Worm (Caenorhabditis elegans) whole organism, L2 larva: ENCODE measurements around the gene F39F10.3.

Source experiments
- C34F6.9 ChIP-seq: fragments of 150-350 bp; optimal IDR thresholded peaks from 2 replicates; lab custom pipeline; 2014; ENCODE audit warnings: missing biosample characterization, missing genetic modification characterization
- F13H6.1 ChIP-seq: sonication (generic microtip); optimal IDR thresholded peaks from 2 replicates; lab custom pipeline; 2016; ENCODE audit warnings: missing genetic modification characterization, missing compliant biosample characterization
- R02D3.7 ChIP-seq: fragments of 150-350 bp; optimal IDR thresholded peaks from 2 replicates; lab custom pipeline; 2014; ENCODE audit warnings: missing biosample characterization, missing genetic modification characterization
- ZK546.5 ChIP-seq: sonication (generic microtip); optimal IDR thresholded peaks from 2 replicates; lab custom pipeline; 2017; ENCODE audit warnings: missing biosample characterization, missing genetic modification characterization
- alr-1 ChIP-seq: fragments of 150-350 bp; optimal IDR thresholded peaks from 2 replicates; lab custom pipeline; 2014; ENCODE audit warnings: missing biosample characterization, missing genetic modification characterization
- aly-2 ChIP-seq: fragments of 150-350 bp; optimal IDR thresholded peaks from 2 replicates; lab custom pipeline; 2014; ENCODE audit warnings: missing biosample characterization, missing genetic modification characterization
- ama-1 ChIP-seq: fragments of 150-350 bp; optimal IDR thresholded peaks from 2 replicates; lab custom pipeline; 2018; ENCODE audit warnings: inconsistent platforms
- blmp-1 ChIP-seq: sonication (generic microtip); optimal IDR thresholded peaks from 2 replicates; lab custom pipeline; 2017; ENCODE audit warnings: missing genetic modification characterization, mild to moderate bottlenecking, missing compliant biosample characterization, antibody characterized with exemption, moderate library complexity; ENCODE audit not compliant: insufficient read depth
- ceh-82 ChIP-seq: fragments of 150-350 bp; optimal IDR thresholded peaks from 2 replicates; lab custom pipeline; 2014; ENCODE audit warnings: missing biosample characterization, missing genetic modification characterization
- crh-2 ChIP-seq: sonication (generic microtip); optimal IDR thresholded peaks from 2 replicates; lab custom pipeline; 2017; ENCODE audit warnings: missing biosample characterization, missing genetic modification characterization
- dmd-4 ChIP-seq: sonication (generic microtip); optimal IDR thresholded peaks from 2 replicates; lab custom pipeline; 2017; ENCODE audit warnings: missing biosample characterization, missing genetic modification characterization
- egl-27 ChIP-seq: sonication (generic microtip); optimal IDR thresholded peaks from 3 replicates; lab custom pipeline; 2017; ENCODE audit warnings: missing biosample characterization, missing genetic modification reagents, missing genetic modification characterization
- elt-1 ChIP-seq: fragments of 150-350 bp; optimal IDR thresholded peaks from 2 replicates; lab custom pipeline; 2014; ENCODE audit warnings: missing biosample characterization, missing genetic modification characterization
- elt-3 ChIP-seq: sonication (generic microtip); optimal IDR thresholded peaks from 2 replicates; lab custom pipeline; 2017; ENCODE audit warnings: missing biosample characterization, missing genetic modification characterization
- fos-1 ChIP-seq: fragments of 150-350 bp; optimal IDR thresholded peaks from 2 replicates; lab custom pipeline; 2014; ENCODE audit warnings: missing biosample characterization, missing genetic modification characterization
- lin-11 ChIP-seq: fragments of 150-350 bp; sonication (generic microtip); optimal IDR thresholded peaks from 2 replicates; lab custom pipeline; 2014; ENCODE audit warnings: missing biosample characterization, missing genetic modification characterization, inconsistent platforms, mixed read lengths
- lin-39 ChIP-seq: fragments of 150-350 bp; optimal IDR thresholded peaks from 2 replicates; lab custom pipeline; 2014; ENCODE audit warnings: missing biosample characterization, missing genetic modification reagents, missing genetic modification characterization
- lsy-2 ChIP-seq, 2 experiments: fragments of 150-350 bp in 1 of 2; sonication (generic microtip) in 1 of 2; optimal IDR thresholded peaks; 2 replicates each; lab custom pipeline; 2014 to 2017; ENCODE audit warnings: missing biosample characterization in 2 of 2, missing genetic modification characterization in 2 of 2
- mab-5 ChIP-seq: fragments of 150-350 bp; optimal IDR thresholded peaks from 2 replicates; lab custom pipeline; 2014; ENCODE audit warnings: missing biosample characterization, missing genetic modification characterization
- mbf-1 ChIP-seq: sonication (generic microtip); optimal IDR thresholded peaks from 2 replicates; lab custom pipeline; 2017; ENCODE audit warnings: missing biosample characterization, missing genetic modification characterization
- mdl-1 ChIP-seq, 2 experiments: fragments of 150-350 bp in 1 of 2; sonication (generic microtip) in 1 of 2; optimal IDR thresholded peaks; 2 replicates each; lab custom pipeline; 2017; ENCODE audit warnings: missing biosample characterization in 2 of 2, missing genetic modification characterization in 2 of 2
- nhr-10 ChIP-seq: sonication (generic microtip); optimal IDR thresholded peaks from 2 replicates; lab custom pipeline; 2017; ENCODE audit warnings: missing biosample characterization, missing genetic modification characterization
- nhr-11 ChIP-seq: fragments of 150-350 bp; optimal IDR thresholded peaks from 2 replicates; lab custom pipeline; 2014; ENCODE audit warnings: missing biosample characterization, missing genetic modification characterization
- nhr-12 ChIP-seq: fragments of 150-350 bp; optimal IDR thresholded peaks from 2 replicates; lab custom pipeline; 2014; ENCODE audit warnings: missing biosample characterization, missing genetic modification characterization
- nhr-129 ChIP-seq: fragments of 150-350 bp; optimal IDR thresholded peaks from 2 replicates; lab custom pipeline; 2014; ENCODE audit warnings: missing biosample characterization, missing genetic modification characterization
- nhr-21 ChIP-seq: fragments of 150-350 bp; optimal IDR thresholded peaks from 2 replicates; lab custom pipeline; 2014; ENCODE audit warnings: missing biosample characterization, missing genetic modification characterization
- nhr-23 ChIP-seq: fragments of 150-350 bp; optimal IDR thresholded peaks from 2 replicates; lab custom pipeline; 2014; ENCODE audit warnings: missing biosample characterization, missing genetic modification reagents, missing genetic modification characterization
- nhr-237 ChIP-seq: fragments of 150-350 bp; optimal IDR thresholded peaks from 2 replicates; lab custom pipeline; 2014; ENCODE audit warnings: missing biosample characterization, missing genetic modification characterization
- nhr-25 ChIP-seq: fragments of 150-350 bp; sonication (generic microtip); optimal IDR thresholded peaks from 3 replicates; lab custom pipeline; 2014; ENCODE audit warnings: missing biosample characterization, missing genetic modification characterization
- nhr-6 ChIP-seq: fragments of 150-350 bp; optimal IDR thresholded peaks from 2 replicates; lab custom pipeline; 2014; ENCODE audit warnings: missing biosample characterization, missing genetic modification characterization
- peb-1 ChIP-seq: fragments of 150-350 bp; optimal IDR thresholded peaks from 2 replicates; lab custom pipeline; 2014; ENCODE audit warnings: missing biosample characterization, missing genetic modification characterization
- sem-4 ChIP-seq: fragments of 150-350 bp; optimal IDR thresholded peaks from 2 replicates; lab custom pipeline; 2014; ENCODE audit warnings: missing biosample characterization, missing genetic modification reagents, missing genetic modification characterization
- sma-9 ChIP-seq, 2 experiments: fragments of 150-350 bp in 1 of 2; sonication (generic microtip) in 1 of 2; optimal IDR thresholded peaks; 2 replicates each; lab custom pipeline; 2014 to 2016; ENCODE audit warnings: missing genetic modification characterization in 2 of 2, mild to moderate bottlenecking in 1 of 2, missing biosample characterization in 1 of 2, missing compliant biosample characterization in 1 of 2, missing genetic modification reagents in 1 of 2, moderate library complexity in 1 of 2
- snpc-4 ChIP-seq: fragments of 150-350 bp; optimal IDR thresholded peaks from 2 replicates; lab custom pipeline; 2014; ENCODE audit warnings: missing biosample characterization, missing genetic modification characterization
- unc-39 ChIP-seq: fragments of 150-350 bp; optimal IDR thresholded peaks from 2 replicates; lab custom pipeline; 2014; ENCODE audit warnings: missing biosample characterization, missing genetic modification characterization
- unc-55 ChIP-seq: fragments of 150-350 bp; sonication (generic microtip); optimal IDR thresholded peaks from 3 replicates; lab custom pipeline; 2014; ENCODE audit warnings: missing biosample characterization, missing genetic modification reagents, missing genetic modification characterization
- zag-1 ChIP-seq: fragments of 150-350 bp; optimal IDR thresholded peaks from 2 replicates; lab custom pipeline; 2014; ENCODE audit warnings: missing biosample characterization, missing genetic modification characterization
- ztf-11 ChIP-seq: sonication (generic microtip); optimal IDR thresholded peaks from 2 replicates; lab custom pipeline; 2017; ENCODE audit warnings: missing biosample characterization, missing genetic modification characterization

Gene F39F10.3

ce11 chrX:16891683-16892082 is at the start of gene F39F10.3:
TSS of gene F39F10.3 (plus strand) at chrX:16891983.
- TF ChIP-seq sem-4 (tag; lab: Kevin White, UChicago) (no peak), nhr-11 (tag; lab: Kevin White, UChicago) (no peak), lsy-2 (tag; optimal IDR thresholded peaks at IDR 0.05; lab: Kevin White, UChicago) (no peak), alr-1 (tag; lab: Kevin White, UChicago) (no peak), nhr-25 (no peak), mbf-1 (tag; lab: Kevin White, UChicago) (no peak)

- TF ChIP-seq crh-2 = no peak
- no peak for TF ChIP-seq ceh-82
- no peak for TF ChIP-seq alr-1 (tag; lab: Kevin White, UChicago)
- TF ChIP-seq ama-1 (lab: Kevin White, UChicago) = no peak
- TF ChIP-seq elt-1 = no peak
- no peak for TF ChIP-seq nhr-6 (tag; lab: Kevin White, UChicago)
- TF ChIP-seq nhr-237 (tag; lab: Kevin White, UChicago) = no peak
- TF ChIP-seq unc-55 (GFP tag; lab: Kevin White, UChicago) = no peak
- no peak for TF ChIP-seq nhr-23 (tag; lab: Kevin White, UChicago)
- TF ChIP-seq fos-1 = no peak
- no peak for TF ChIP-seq elt-3 (tag; lab: Kevin White, UChicago)
- no peak for TF ChIP-seq lin-11 (tag; lab: Kevin White, UChicago)
- no peak for TF ChIP-seq dmd-4 (tag; lab: Kevin White, UChicago)
- TF ChIP-seq egl-27 = no peak
- TF ChIP-seq aly-2 = no peak
- TF ChIP-seq mab-5 (tag; lab: Kevin White, UChicago) = no peak
Measured at ce11 chrX:16842935-16843334, 48.8 kb upstream of the F39F10.3 start.

- TF ChIP-seq F13H6.1 = no peak
- TF ChIP-seq R02D3.7 (tag; lab: Kevin White, UChicago) = no peak
- TF ChIP-seq ztf-11 (tag; lab: Kevin White, UChicago) = no peak
- TF ChIP-seq sem-4 (tag; lab: Kevin White, UChicago) = no peak
- no peak for TF ChIP-seq nhr-25
- no peak for TF ChIP-seq nhr-12
- no peak for TF ChIP-seq zag-1 (tag; lab: Kevin White, UChicago)
- TF ChIP-seq fos-1 = no peak
- no peak for TF ChIP-seq peb-1 (tag; lab: Kevin White, UChicago)
Measured at ce11 chrX:16844924-16845323, 46.9 kb upstream of the F39F10.3 start, which contains the start of gene F41G4.8. TSS of gene F41G4.8 (minus strand) at chrX:16845024.

- TF ChIP-seq lin-11 (tag; lab: Kevin White, UChicago) (no peak), unc-39 (tag; lab: Kevin White, UChicago) (no peak), lin-39 (tag; lab: Kevin White, UChicago) (no peak), nhr-21 (tag; lab: Kevin White, UChicago) (no peak), fos-1 (peak; percentile 39), F13H6.1 (no peak)
Measured at ce11 chrX:16859956-16860446, 31.8 kb upstream of the F39F10.3 start, which contains the start of gene T20F7.3. TSS of gene T20F7.3 (plus strand) at chrX:16860396.

ce11 chrX:16863320-16863719 is 28.5 kb upstream of the F39F10.3 start:
- TF ChIP-seq lin-39 (tag; lab: Kevin White, UChicago) (no peak), nhr-10 (tag; lab: Kevin White, UChicago) (no peak), mbf-1 (tag; lab: Kevin White, UChicago) (no peak), lsy-2 (tag; optimal IDR thresholded peaks at IDR 0.05; lab: Kevin White, UChicago) (no peak), ZK546.5 (tag; lab: Kevin White, UChicago) (no peak), nhr-23 (tag; lab: Kevin White, UChicago) (no peak), blmp-1 (no peak), nhr-129 (no peak), nhr-25 (no peak), mdl-1 (tag; optimal IDR thresholded peaks at IDR 0.05; lab: Kevin White, UChicago) (no peak), sma-9 (GFP tag; optimal IDR thresholded peaks at IDR 0.05; lab: Kevin White, UChicago) (no peak), sma-9 (tag; optimal IDR thresholded peaks at IDR 0.05; lab: Kevin White, UChicago) (no peak), unc-55 (GFP tag; lab: Kevin White, UChicago) (no peak), C34F6.9 (no peak), snpc-4 (tag; lab: Kevin White, UChicago) (no peak), fos-1 (no peak), nhr-12 (no peak)
